Fruit fly (Drosophila melanogaster) whole organism, wandering third instar larva: ENCODE data around the gene PK2-R2.
A peak's percentile ranks its signal among the peaks of the same experiment; 100 is the strongest.

ENCODE experiments used
- Abd-B ChIP-seq: fragments of >200 bp; optimal IDR thresholded peaks from 2 replicates; lab custom pipeline; 2017; ENCODE audit warnings: missing biosample characterization, missing genetic modification characterization
- CG32264 ChIP-seq: fragments of 200-800 bp; sonication (Bioruptor generic); optimal IDR thresholded peaks from 2 replicates; lab custom pipeline; 2016; ENCODE audit warnings: missing biosample characterization, missing genetic modification characterization
- CG9705 ChIP-seq: fragments of 200-800 bp; sonication (Bioruptor generic); optimal IDR thresholded peaks from 2 replicates; lab custom pipeline; 2018; ENCODE audit warnings: missing biosample characterization, mild to moderate bottlenecking, missing genetic modification characterization
- CrebA ChIP-seq: fragments of 200-800 bp; sonication (Bioruptor generic); optimal IDR thresholded peaks from 2 replicates; lab custom pipeline; 2016; ENCODE audit warnings: missing biosample characterization, mild to moderate bottlenecking, missing genetic modification characterization, borderline replicate concordance
- Dfd ChIP-seq: fragments of >200 bp; optimal IDR thresholded peaks from 2 replicates; lab custom pipeline; 2017; ENCODE audit warnings: missing biosample characterization, missing genetic modification characterization
- Dif ChIP-seq: fragments of 200-275, 200-300 bp; sonication (Bioruptor generic); optimal IDR thresholded peaks from 2 replicates; lab custom pipeline; 2018; ENCODE audit warnings: missing biosample characterization, missing genetic modification characterization; ENCODE audit not compliant: partially characterized antibody
- GATAd ChIP-seq: sonication (Bioruptor generic); optimal IDR thresholded peaks from 2 replicates; lab custom pipeline; 2016; ENCODE audit warnings: missing biosample characterization, missing genetic modification characterization
- HLH106 ChIP-seq: fragments of 200-800 bp; optimal IDR thresholded peaks from 3 replicates; lab custom pipeline; 2019; ENCODE audit warnings: missing biosample characterization, mild to moderate bottlenecking, missing genetic modification characterization, moderate library complexity
- Hnf4 ChIP-seq: fragments of 200-800 bp; sonication (Bioruptor generic); optimal IDR thresholded peaks from 2 replicates; lab custom pipeline; 2016; ENCODE audit warnings: missing biosample characterization, mild to moderate bottlenecking, missing genetic modification characterization
- Hr78 ChIP-seq: fragments of >200 bp; optimal IDR thresholded peaks from 2 replicates; lab custom pipeline; 2017; ENCODE audit warnings: missing biosample characterization, missing genetic modification characterization
- Hr83 ChIP-seq: fragments of 200-300 bp; sonication (Bioruptor generic); optimal IDR thresholded peaks from 2 replicates; lab custom pipeline; 2016; ENCODE audit warnings: missing biosample characterization, mild to moderate bottlenecking, missing genetic modification characterization, moderate library complexity; ENCODE audit not compliant: poor library complexity, severe bottlenecking
- Jra ChIP-seq: sonication (Bioruptor generic); optimal IDR thresholded peaks from 2 replicates; lab custom pipeline; 2016; ENCODE audit warnings: missing biosample characterization, missing genetic modification characterization
- Mio ChIP-seq: sonication (Bioruptor generic); optimal IDR thresholded peaks from 2 replicates; lab custom pipeline; 2016; ENCODE audit warnings: missing biosample characterization, missing genetic modification characterization
- Myc ChIP-seq: fragments of >200 bp; optimal IDR thresholded peaks from 2 replicates; lab custom pipeline; 2017
- N ChIP-seq: fragments of >200 bp; optimal IDR thresholded peaks from 2 replicates; lab custom pipeline; 2018; ENCODE audit warnings: missing biosample characterization, missing external identifiers, missing genetic modification characterization
- OdsH ChIP-seq: fragments of 200-800 bp; sonication (Bioruptor generic); optimal IDR thresholded peaks from 2 replicates; lab custom pipeline; 2016; ENCODE audit warnings: missing biosample characterization, mild to moderate bottlenecking, missing genetic modification characterization
- Rel ChIP-seq, 2 experiments: fragments of 200-800 bp; sonication (Bioruptor generic) in 1 of 2; optimal IDR thresholded peaks; 2 replicates in 1 of 2; 3 replicates in 1 of 2; lab custom pipeline; 2016 to 2019; ENCODE audit warnings: mild to moderate bottlenecking in 2 of 2, missing biosample characterization in 2 of 2, missing genetic modification characterization in 2 of 2, moderate library complexity in 1 of 2
- Sp1 ChIP-seq: fragments of 200-800 bp; sonication (Bioruptor generic); optimal IDR thresholded peaks from 3 replicates; lab custom pipeline; 2019; ENCODE audit warnings: missing biosample characterization, mild to moderate bottlenecking, missing genetic modification characterization, moderate library complexity
- Vsx2 ChIP-seq: fragments of 200-300, 225-300 bp; sonication (Bioruptor generic); optimal IDR thresholded peaks from 2 replicates; lab custom pipeline; 2018; ENCODE audit warnings: missing biosample characterization, missing genetic modification characterization; ENCODE audit not compliant: partially characterized antibody
- br ChIP-seq: fragments of 200-800 bp; sonication (Bioruptor generic); optimal IDR thresholded peaks from 2 replicates; lab custom pipeline; 2016; ENCODE audit warnings: missing biosample characterization, missing genetic modification characterization
- brk ChIP-seq: fragments of 200-800 bp; sonication (Bioruptor generic); optimal IDR thresholded peaks from 2 replicates; lab custom pipeline; 2016; ENCODE audit warnings: missing biosample characterization, mild to moderate bottlenecking, missing genetic modification characterization
- dl ChIP-seq, 2 experiments: fragments of 175-275, 200-275 bp in 1 of 2; fragments of 200-275 bp in 1 of 2; sonication (Bioruptor generic); optimal IDR thresholded peaks; lab custom pipeline; 2018; ENCODE audit warnings: mild to moderate bottlenecking in 2 of 2, missing biosample characterization in 2 of 2, missing genetic modification characterization in 2 of 2, moderate library complexity in 2 of 2; ENCODE audit not compliant: partially characterized antibody in 2 of 2, insufficient read depth in 1 of 2
- dmrt93B ChIP-seq: fragments of 200-800 bp; sonication (Bioruptor generic); optimal IDR thresholded peaks from 2 replicates; lab custom pipeline; 2018; ENCODE audit warnings: missing biosample characterization, mild to moderate bottlenecking, missing genetic modification characterization
- dsf ChIP-seq: sonication (Bioruptor generic); optimal IDR thresholded peaks from 2 replicates; lab custom pipeline; 2016; ENCODE audit warnings: missing biosample characterization, missing genetic modification characterization, borderline replicate concordance
- ey ChIP-seq: fragments of 200-800 bp; sonication (Bioruptor generic); optimal IDR thresholded peaks from 2 replicates; lab custom pipeline; 2016; ENCODE audit warnings: missing biosample characterization, missing genetic modification characterization
- foxo ChIP-seq, 2 experiments: fragments of 200-800 bp; sonication (Bioruptor generic); optimal IDR thresholded peaks; 2 replicates in 1 of 2; 3 replicates in 1 of 2; lab custom pipeline; 2016 to 2017; ENCODE audit warnings: missing biosample characterization in 2 of 2, missing genetic modification characterization in 2 of 2
- fru ChIP-seq: fragments of 200-800 bp; sonication (Bioruptor generic); optimal IDR thresholded peaks from 3 replicates; lab custom pipeline; 2016; ENCODE audit warnings: missing biosample characterization, mild to moderate bottlenecking, missing genetic modification characterization
- h ChIP-seq: fragments of 200-800 bp; sonication (Bioruptor generic); optimal IDR thresholded peaks from 3 replicates; lab custom pipeline; 2016; ENCODE audit warnings: missing biosample characterization, mild to moderate bottlenecking, missing genetic modification characterization
- jim ChIP-seq: fragments of 175-275, 200-325 bp; sonication (Bioruptor generic); optimal IDR thresholded peaks from 2 replicates; lab custom pipeline; 2016; ENCODE audit warnings: missing biosample characterization, mild to moderate bottlenecking, missing genetic modification characterization
- lola ChIP-seq: fragments of >200 bp; optimal IDR thresholded peaks from 2 replicates; lab custom pipeline; 2017; ENCODE audit warnings: missing biosample characterization, missing genetic modification characterization
- pan ChIP-seq: fragments of >200 bp; optimal IDR thresholded peaks from 2 replicates; lab custom pipeline; 2017
- psq ChIP-seq: fragments of 200-800 bp; sonication (Bioruptor generic); optimal IDR thresholded peaks from 3 replicates; lab custom pipeline; 2017; ENCODE audit warnings: missing biosample characterization, mild to moderate bottlenecking, missing genetic modification characterization, moderate library complexity
- rgr ChIP-seq: fragments of 200-800 bp; sonication (Bioruptor generic); optimal IDR thresholded peaks from 3 replicates; lab custom pipeline; 2016; ENCODE audit warnings: missing biosample characterization, mild to moderate bottlenecking, missing genetic modification characterization
- sage ChIP-seq: fragments of 200-800 bp; sonication (Bioruptor generic); optimal IDR thresholded peaks from 2 replicates; lab custom pipeline; 2016; ENCODE audit warnings: missing biosample characterization, mild to moderate bottlenecking, missing genetic modification characterization
- sv ChIP-seq: fragments of 200-800 bp; sonication (Bioruptor generic); optimal IDR thresholded peaks from 3 replicates; lab custom pipeline; 2016; ENCODE audit warnings: missing biosample characterization, missing genetic modification characterization
- tai ChIP-seq: sonication (Bioruptor generic); optimal IDR thresholded peaks from 2 replicates; lab custom pipeline; 2016; ENCODE audit warnings: missing biosample characterization, missing genetic modification characterization
- usp ChIP-seq: fragments of >200 bp; optimal IDR thresholded peaks from 2 replicates; lab custom pipeline; 2017; ENCODE audit warnings: missing biosample characterization, missing genetic modification characterization
- woc ChIP-seq: sonication (Bioruptor generic); optimal IDR thresholded peaks from 2 replicates; lab custom pipeline; 2016; ENCODE audit warnings: missing biosample characterization, mild to moderate bottlenecking, missing genetic modification characterization

Gene PK2-R2

DNA sequence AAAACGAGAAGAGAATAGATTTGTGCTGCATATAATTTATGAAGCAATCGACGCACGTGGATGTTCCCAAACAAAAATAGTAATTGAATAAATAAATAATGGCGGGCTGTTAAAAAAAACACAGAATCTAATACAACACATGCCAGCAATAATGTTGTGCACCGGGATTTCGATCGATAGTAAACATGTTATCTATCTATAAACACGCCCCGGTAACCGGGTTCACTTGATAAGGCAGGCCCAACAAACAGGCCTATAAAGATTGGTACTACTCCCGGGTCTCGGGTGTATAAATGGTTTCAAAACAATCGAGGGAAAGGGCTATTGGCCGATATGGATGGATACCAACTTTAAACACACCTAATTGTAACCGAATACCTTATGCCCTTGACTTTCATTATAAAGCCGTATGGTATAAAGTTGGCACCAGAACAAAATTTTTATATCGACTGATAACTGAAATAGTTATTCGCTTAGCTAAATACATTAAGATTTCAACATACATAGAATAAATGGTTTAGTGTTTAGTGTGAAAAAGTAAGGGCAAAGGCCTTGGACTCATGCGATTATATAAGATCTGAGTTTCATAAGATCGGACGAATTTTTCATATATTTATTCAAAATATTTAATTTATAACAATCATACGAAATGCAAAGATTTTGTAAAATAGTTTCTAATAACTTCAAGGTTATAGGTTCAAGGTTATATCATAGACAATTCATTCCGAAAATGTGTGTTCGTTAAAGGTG, 31.9 kb upstream of the PK2-R2 start:
- TF ChIP-seq brk (GFP tag; lab: Kevin White, UChicago), result no peak
- TF ChIP-seq, all 38 proteins: peak for 0

DNA sequence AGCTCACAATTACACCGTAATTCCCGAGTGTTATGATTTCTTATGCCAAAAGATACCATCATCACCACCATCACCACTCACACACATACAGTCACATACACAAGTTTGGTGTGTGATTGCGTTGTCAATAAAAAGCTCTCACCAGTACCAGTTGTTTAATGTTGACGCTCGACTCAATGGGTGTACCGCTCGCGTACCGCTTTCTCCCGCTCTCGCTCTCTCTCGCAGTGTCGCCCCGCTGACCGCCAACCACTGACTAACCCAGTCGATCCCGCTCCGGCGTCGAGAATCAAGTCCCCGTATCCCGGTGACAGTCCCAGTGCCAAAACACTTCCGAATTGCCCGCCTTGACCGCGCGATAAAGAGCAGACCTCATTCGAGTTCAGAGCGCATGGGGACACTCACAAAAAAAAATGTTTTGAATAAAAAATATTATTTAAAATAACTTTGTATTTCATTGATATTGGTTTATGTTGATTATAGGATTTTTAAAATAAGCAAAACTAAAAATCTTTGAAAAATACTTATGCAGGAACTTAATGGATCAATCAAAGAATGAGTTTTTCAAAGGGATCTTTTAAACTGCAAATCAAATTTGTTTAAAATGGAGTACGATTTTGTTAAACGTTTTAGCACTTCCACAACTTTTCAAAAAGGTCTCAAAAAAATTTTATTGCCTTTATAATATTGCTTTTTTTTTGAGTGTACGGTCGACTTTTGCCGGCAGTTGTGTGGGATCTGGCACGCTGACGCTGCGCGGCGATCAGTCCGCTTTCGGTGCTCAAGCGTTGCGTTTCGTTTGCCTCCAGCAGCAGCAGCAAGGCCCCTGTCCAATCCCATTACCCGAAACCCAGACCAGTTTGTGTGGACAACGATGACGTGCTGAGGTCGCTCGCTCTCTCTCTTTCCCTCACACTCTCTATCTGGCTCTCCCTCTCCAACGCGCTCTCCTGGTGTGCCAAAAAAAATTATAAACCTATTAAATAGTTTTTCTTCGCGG, 30.5 kb upstream of the PK2-R2 start, which contains the start of gene Dic1:
TSS of gene Dic1 (plus strand) at position 764 of the 1,000 bp plus-strand sequence.
- no peak for TF ChIP-seq jim (GFP tag; lab: Kevin White, UChicago)
- peak; percentile 98 for TF ChIP-seq Sp1 (GFP tag; lab: Kevin White, UChicago)
- TF ChIP-seq dl (GFP tag; optimal IDR thresholded peaks at IDR 0.05; lab: Kevin White, UChicago; ENCODE audit: insufficient read depth in 1 of 2, partially characterized antibody in 2 of 2), result peak; percentile 93 to 94
- no peak for TF ChIP-seq N (GFP tag; lab: Kevin White, UChicago)
- TF ChIP-seq fru (GFP tag; lab: Kevin White, UChicago), result peak; percentile 97
- TF ChIP-seq br (GFP tag; lab: Kevin White, UChicago), result peak; percentile 96
- peak; percentile 97 for TF ChIP-seq dmrt93B (GFP tag; lab: Kevin White, UChicago)
- TF ChIP-seq rgr (GFP tag; lab: Kevin White, UChicago), result peak; percentile 97
- no peak for TF ChIP-seq lola
- TF ChIP-seq CG32264 (GFP tag; lab: Kevin White, UChicago), result peak; percentile 88
- peak; percentile 93 for TF ChIP-seq Vsx2 (GFP tag; lab: Kevin White, UChicago)
- no peak for TF ChIP-seq Hr78 (GFP tag; lab: Kevin White, UChicago)
- peak; percentile 97 for TF ChIP-seq sv (GFP tag; lab: Kevin White, UChicago)
- TF ChIP-seq ey (GFP tag; lab: Kevin White, UChicago), result peak; percentile 95
- peak; percentile 92 for TF ChIP-seq brk (GFP tag; lab: Kevin White, UChicago)
- TF ChIP-seq tai (GFP tag; lab: Kevin White, UChicago), result peak; percentile 93
- TF ChIP-seq pan, result no peak
- peak; percentile 97 for TF ChIP-seq h
- no peak for TF ChIP-seq Myc
- TF ChIP-seq dsf (GFP tag; lab: Kevin White, UChicago), result peak; percentile 72
- peak; percentile 90 for TF ChIP-seq Hnf4
- peak in 1 of 2 experiments; percentile 98 for TF ChIP-seq foxo (GFP tag; optimal IDR thresholded peaks at IDR 0.05; lab: Kevin White, UChicago)
- peak; percentile 83 for TF ChIP-seq sage (GFP tag; lab: Kevin White, UChicago)
- TF ChIP-seq Dif (GFP tag; lab: Kevin White, UChicago), result peak; percentile 96
- peak; percentile 96 for TF ChIP-seq HLH106 (tag; lab: Kevin White, UChicago)
- no peak for TF ChIP-seq usp (GFP tag; lab: Kevin White, UChicago)
- peak; percentile 96 for TF ChIP-seq psq (GFP tag; lab: Kevin White, UChicago)
- peak; percentile 91 for TF ChIP-seq Rel (GFP tag; optimal IDR thresholded peaks at IDR 0.05; lab: Kevin White, UChicago)
- TF ChIP-seq Rel (tag; optimal IDR thresholded peaks at IDR 0.05; lab: Kevin White, UChicago), result peak; percentile 58
- peak; percentile 74 for TF ChIP-seq CrebA (GFP tag; lab: Kevin White, UChicago)
- TF ChIP-seq Mio (GFP tag; lab: Kevin White, UChicago), result peak; percentile 42
- peak; percentile 88 for TF ChIP-seq woc (GFP tag; lab: Kevin White, UChicago)
- peak; percentile 98 for TF ChIP-seq OdsH (GFP tag; lab: Kevin White, UChicago)
- peak; percentile 87 for TF ChIP-seq Jra (GFP tag; lab: Kevin White, UChicago)
- peak; percentile 39 for TF ChIP-seq GATAd (GFP tag; lab: Kevin White, UChicago)
- TF ChIP-seq Abd-B (GFP tag; lab: Kevin White, UChicago), result no peak
- TF ChIP-seq CG9705 (GFP tag; lab: Kevin White, UChicago), result peak; percentile 91
- peak; percentile 93 for TF ChIP-seq Dfd
- TF ChIP-seq Hr83, result peak; percentile 90
